Fruit fly (Drosophila melanogaster): ENCODE data around the gene CG42394.

The CG42394 gene

dm6 chr3R:10875515-10876434 lies 26.1 kb downstream of the CG42394 start, which contains the start of gene Sodh2 (continued):
- TF ChIP-seq B-H1 (GFP tag; IDR thresholded peaks at IDR 0.05) (no peak; the same call in 2 of the 3 replicates), Lhr (GFP tag; optimal IDR thresholded peaks at IDR 0.05) (no peak), Six4 (GFP tag; optimal IDR thresholded peaks at IDR 0.05) (peak; percentile 34), sd (tag; optimal IDR thresholded peaks at IDR 0.05) (peak; percentile 64), CG11723 (GFP tag; optimal IDR thresholded peaks at IDR 0.05) (peak; percentile 80), zfh2 (GFP tag; optimal IDR thresholded peaks at IDR 0.05) (peak; percentile 85), zfh1 (GFP tag; IDR thresholded peaks at IDR 0.05) (peak; percentile 81), her (GFP tag; optimal IDR thresholded peaks at IDR 0.05) (peak; percentile 73), E2f1 (GFP tag; IDR thresholded peaks at IDR 0.05) (0 out of 2 replicates have a peak, but pooled peaks have one; percentile 47), knrl (GFP tag; IDR thresholded peaks at IDR 0.05; ENCODE audit: partially characterized antibody) (no peak), pzg (GFP tag; optimal IDR thresholded peaks at IDR 0.05) (peak; percentile 7), CG31365 (tag; optimal IDR thresholded peaks at IDR 0.05) (peak; percentile 70), pnt (GFP tag; optimal IDR thresholded peaks at IDR 0.05) (peak; percentile 31), CG18764 (GFP tag; optimal IDR thresholded peaks at IDR 0.05) (peak; percentile 61), bigmax (GFP tag; optimal IDR thresholded peaks at IDR 0.05) (peak; percentile 13), sens-2 (GFP tag; IDR thresholded peaks at IDR 0.05) (no peak), Side (GFP tag; optimal IDR thresholded peaks at IDR 0.05) (peak; percentile 73), CG17829 (tag; optimal IDR thresholded peaks at IDR 0.05) (peak; percentile 83), Camta (GFP tag; optimal IDR thresholded peaks at IDR 0.05) (peak; percentile 29), twi (tag; optimal IDR thresholded peaks at IDR 0.05) (peak; percentile 5), Awh (GFP tag; IDR thresholded peaks at IDR 0.05) (peak; percentile 67; the same call in 1 of the 2 replicates), fd102C (GFP tag; optimal IDR thresholded peaks at IDR 0.05) (no peak), CG3065 (GFP tag; optimal IDR thresholded peaks at IDR 0.05) (peak; percentile 44), nau (GFP tag; optimal IDR thresholded peaks at IDR 0.05) (peak; percentile 72), dimm (GFP tag; IDR thresholded peaks at IDR 0.05) (no peak), GATAe (GFP tag; conservative IDR thresholded peaks at IDR 0.05) (no peak), CG10959 (GFP tag; IDR thresholded peaks at IDR 0.05) (no peak), pb (GFP tag; optimal IDR thresholded peaks at IDR 0.05) (peak; percentile 19), CG2875 (GFP tag; optimal IDR thresholded peaks at IDR 0.05) (peak; percentile 63), CG7357 (GFP tag; IDR thresholded peaks at IDR 0.05) (peak; percentile 73), NC2α (GFP tag; optimal IDR thresholded peaks at IDR 0.05) (peak; percentile 51), sob (GFP tag; IDR thresholded peaks at IDR 0.05) (peak; percentile 81), CG17802 (tag; optimal IDR thresholded peaks at IDR 0.05) (peak; percentile 33), CG6254 (GFP tag; optimal IDR thresholded peaks at IDR 0.05) (peak; percentile 56), Fer1 (GFP tag; optimal IDR thresholded peaks at IDR 0.05) (peak; percentile 92), CG15073 (GFP tag; optimal IDR thresholded peaks at IDR 0.05) (peak; percentile 47), Dek (tag; optimal IDR thresholded peaks at IDR 0.05) (peak; percentile 79), Jarid2 (GFP tag; optimal IDR thresholded peaks at IDR 0.05) (peak; percentile 36), CoRest (tag; optimal IDR thresholded peaks at IDR 0.05) (peak; percentile 70), CG9215 (GFP tag; IDR thresholded peaks at IDR 0.05) (peak; percentile 61), gce (GFP tag; IDR thresholded peaks at IDR 0.05) (peak; percentile 42; the same call in 1 of the 3 replicates), CG3281 (GFP tag; optimal IDR thresholded peaks at IDR 0.05) (peak; percentile 90), D19A (tag; optimal IDR thresholded peaks at IDR 0.05) (peak; percentile 73), Ravus (GFP tag; IDR thresholded peaks at IDR 0.05) (no peak), Hmx (GFP tag; optimal IDR thresholded peaks at IDR 0.05) (no peak), CTCF (GFP tag; optimal IDR thresholded peaks at IDR 0.05) (peak; percentile 27), zen (tag; optimal IDR thresholded peaks at IDR 0.05) (no peak), Nf-YB (GFP tag; optimal IDR thresholded peaks at IDR 0.05) (peak; percentile 66), Usf (GFP tag; optimal IDR thresholded peaks at IDR 0.05) (no peak)

Data from whole organism, embryonic.